Worm (Caenorhabditis elegans): ENCODE measurements around the gene aman-2.

aman-2 gene

ce11 chrV:11927346-11927745 lies 5.7 kb downstream of the aman-2 start, which contains the start of gene osm-6:
TSS of gene osm-6 (minus strand) at chrV:11927446.
- TF ChIP-seq W03F9.2 (tag; optimal IDR thresholded peaks at IDR 0.05), result no peak
- no peak for TF ChIP-seq dao-5 (tag; optimal IDR thresholded peaks at IDR 0.05)
- TF ChIP-seq him-1 (tag; optimal IDR thresholded peaks at IDR 0.05), result no peak

ce11 chrV:11921689-11922517 lies 11.1 kb downstream of the aman-2 start:
- TF ChIP-seq W03F9.2 (tag; optimal IDR thresholded peaks at IDR 0.05), result no peak
- no peak for TF ChIP-seq him-1 (tag; optimal IDR thresholded peaks at IDR 0.05)
- no peak for TF ChIP-seq dao-5 (tag; optimal IDR thresholded peaks at IDR 0.05)

ce11 chrV:11921229-11921628 lies 11.8 kb downstream of the aman-2 start:
- TF ChIP-seq him-1 (tag; optimal IDR thresholded peaks at IDR 0.05), result no peak
- TF ChIP-seq W03F9.2 (tag; optimal IDR thresholded peaks at IDR 0.05), result peak; percentile 41
- no peak for TF ChIP-seq dao-5 (tag; optimal IDR thresholded peaks at IDR 0.05)

ce11 chrV:11919639-11920038 lies 13.4 kb downstream of the aman-2 start:
- TF ChIP-seq dao-5 (tag; optimal IDR thresholded peaks at IDR 0.05) (no peak), him-1 (tag; optimal IDR thresholded peaks at IDR 0.05) (no peak), W03F9.2 (tag; optimal IDR thresholded peaks at IDR 0.05) (no peak)

ce11 chrV:11917186-11917585 lies 15.9 kb downstream of the aman-2 start, which contains the start of gene R31.2:
TSS of gene R31.2 (plus strand) at chrV:11917573.
- TF ChIP-seq dao-5 (tag; optimal IDR thresholded peaks at IDR 0.05), result no peak
- TF ChIP-seq W03F9.2 (tag; optimal IDR thresholded peaks at IDR 0.05), result no peak
- no peak for TF ChIP-seq him-1 (tag; optimal IDR thresholded peaks at IDR 0.05)

ce11 chrV:11913283-11913682 lies 19.8 kb downstream of the aman-2 start:
- TF ChIP-seq dao-5 (tag; optimal IDR thresholded peaks at IDR 0.05), result no peak
- no peak for TF ChIP-seq him-1 (tag; optimal IDR thresholded peaks at IDR 0.05)
- TF ChIP-seq W03F9.2 (tag; optimal IDR thresholded peaks at IDR 0.05), result no peak

- TF ChIP-seq dao-5 (tag; optimal IDR thresholded peaks at IDR 0.05), result no peak
- no peak for TF ChIP-seq him-1 (tag; optimal IDR thresholded peaks at IDR 0.05)
- TF ChIP-seq W03F9.2 (tag; optimal IDR thresholded peaks at IDR 0.05), result no peak
These were observed 27.1 kb downstream of the aman-2 start for ce11 chrV:11905977-11906376.

- no peak for TF ChIP-seq him-1 (tag; optimal IDR thresholded peaks at IDR 0.05)
- TF ChIP-seq W03F9.2 (tag; optimal IDR thresholded peaks at IDR 0.05), result no peak
- no peak for TF ChIP-seq dao-5 (tag; optimal IDR thresholded peaks at IDR 0.05)
These were observed 30.9 kb downstream of the aman-2 start for ce11 chrV:11902161-11902560.

ce11 chrV:11901260-11901659 lies 31.8 kb downstream of the aman-2 start:
- no peak for TF ChIP-seq W03F9.2 (tag; optimal IDR thresholded peaks at IDR 0.05)
- no peak for TF ChIP-seq him-1 (tag; optimal IDR thresholded peaks at IDR 0.05)
- TF ChIP-seq dao-5 (tag; optimal IDR thresholded peaks at IDR 0.05), result no peak

ce11 chrV:11900127-11900526 lies 32.9 kb downstream of the aman-2 start:
- no peak for TF ChIP-seq W03F9.2 (tag; optimal IDR thresholded peaks at IDR 0.05)
- no peak for TF ChIP-seq dao-5 (tag; optimal IDR thresholded peaks at IDR 0.05)

- TF ChIP-seq him-1 (tag; optimal IDR thresholded peaks at IDR 0.05) (no peak), W03F9.2 (tag; optimal IDR thresholded peaks at IDR 0.05) (no peak), dao-5 (tag; optimal IDR thresholded peaks at IDR 0.05) (no peak)
These were observed 33.9 kb downstream of the aman-2 start, which contains the start of gene sma-1 for ce11 chrV:11899149-11899548. TSS of gene sma-1 (plus strand) at chrV:11899449.

- TF ChIP-seq dao-5 (tag; optimal IDR thresholded peaks at IDR 0.05) (no peak), him-1 (tag; optimal IDR thresholded peaks at IDR 0.05) (no peak), W03F9.2 (tag; optimal IDR thresholded peaks at IDR 0.05) (no peak)
These were observed 35.4 kb downstream of the aman-2 start for ce11 chrV:11897604-11898003.

ce11 chrV:11896322-11896898 lies 36.6 kb downstream of the aman-2 start:
- TF ChIP-seq dao-5 (tag; optimal IDR thresholded peaks at IDR 0.05), result no peak
- no peak for TF ChIP-seq W03F9.2 (tag; optimal IDR thresholded peaks at IDR 0.05)

- TF ChIP-seq W03F9.2 (tag; optimal IDR thresholded peaks at IDR 0.05) (no peak), dao-5 (tag; optimal IDR thresholded peaks at IDR 0.05) (no peak), him-1 (tag; optimal IDR thresholded peaks at IDR 0.05) (no peak)
These were observed 39.1 kb downstream of the aman-2 start, which contains the start of gene K12G11.6 for ce11 chrV:11893975-11894374. TSS of gene K12G11.6 (plus strand) at chrV:11894331.
